Worm (Caenorhabditis elegans): ENCODE measurements around the gene K04H4.5.

K04H4.5 gene

ce11 chrIII:9359060-9359459, at the start of gene K04H4.5:
K04H4.5 (plus strand) TSS chrIII:9359360.
- TF ChIP-seq ceh-31 (tag; optimal IDR thresholded peaks at IDR 0.05): no peak
- TF ChIP-seq ama-1 (optimal IDR thresholded peaks at IDR 0.05): no peak
- no peak for TF ChIP-seq ceh-6 (GFP tag; optimal IDR thresholded peaks at IDR 0.05)
- TF ChIP-seq lim-6 (tag; optimal IDR thresholded peaks at IDR 0.05): no peak
- no peak for TF ChIP-seq dmd-4 (tag; optimal IDR thresholded peaks at IDR 0.05; ENCODE audit: borderline replicate concordance)
- TF ChIP-seq ets-4 (tag; optimal IDR thresholded peaks at IDR 0.05): no peak
- TF ChIP-seq ceh-14 (tag; optimal IDR thresholded peaks at IDR 0.05): no peak
- TF ChIP-seq madf-2 (tag; optimal IDR thresholded peaks at IDR 0.05): no peak
- no peak for TF ChIP-seq fkh-6 (tag; optimal IDR thresholded peaks at IDR 0.05)
- TF ChIP-seq zip-5 (tag; optimal IDR thresholded peaks at IDR 0.05): no peak
- no peak for TF ChIP-seq pros-1 (tag; optimal IDR thresholded peaks at IDR 0.05)
- TF ChIP-seq ceh-9 (tag; optimal IDR thresholded peaks at IDR 0.05): no peak
- no peak for TF ChIP-seq dve-1 (tag; optimal IDR thresholded peaks at IDR 0.05)
- TF ChIP-seq rnt-1 (tag; optimal IDR thresholded peaks at IDR 0.05): no peak

- TF ChIP-seq madf-2 (tag; optimal IDR thresholded peaks at IDR 0.05): no peak
- TF ChIP-seq mec-3 (tag; optimal IDR thresholded peaks at IDR 0.05; ENCODE audit: borderline replicate concordance): no peak
- no peak for TF ChIP-seq pha-2 (tag; optimal IDR thresholded peaks at IDR 0.05)
- no peak for TF ChIP-seq ceh-2 (tag; optimal IDR thresholded peaks at IDR 0.05)
- no peak for TF ChIP-seq eyg-1 (tag; optimal IDR thresholded peaks at IDR 0.05)
- TF ChIP-seq ceh-14 (tag; optimal IDR thresholded peaks at IDR 0.05): peak; percentile 29
Measured at ce11 chrIII:9309840-9310239, 49.3 kb upstream of the K04H4.5 start.

- TF ChIP-seq ceh-45 (GFP tag; IDR thresholded peaks at IDR 0.05): no peak
- TF ChIP-seq ama-1 (optimal IDR thresholded peaks at IDR 0.05): no peak
- no peak for TF ChIP-seq pag-3 (tag; optimal IDR thresholded peaks at IDR 0.05; ENCODE audit: borderline replicate concordance)
- TF ChIP-seq tbx-7 (tag; optimal IDR thresholded peaks at IDR 0.05): no peak
Measured at ce11 chrIII:9314476-9314875, 44.7 kb upstream of the K04H4.5 start, which contains the start of gene C40H1.8. C40H1.8 (plus strand) TSS chrIII:9314717.

- no peak for TF ChIP-seq ref-2 (tag; optimal IDR thresholded peaks at IDR 0.05)
- TF ChIP-seq pqm-1 (tag; optimal IDR thresholded peaks at IDR 0.05): no peak
- TF ChIP-seq dve-1 (tag; optimal IDR thresholded peaks at IDR 0.05): no peak
- no peak for TF ChIP-seq hlh-13 (GFP tag; optimal IDR thresholded peaks at IDR 0.05)
- no peak for TF ChIP-seq Y22D7AL.16 (tag; optimal IDR thresholded peaks at IDR 0.05)
- TF ChIP-seq C08G9.2 (tag; optimal IDR thresholded peaks at IDR 0.05): no peak
Measured at ce11 chrIII:9315180-9315579, 44.0 kb upstream of the K04H4.5 start.

ce11 chrIII:9317601-9318000, 41.6 kb upstream of the K04H4.5 start:
- TF ChIP-seq hlh-8 (tag; optimal IDR thresholded peaks at IDR 0.05): no peak

- TF ChIP-seq ztf-16 (tag; optimal IDR thresholded peaks at IDR 0.05) (no peak), odd-2 (tag; optimal IDR thresholded peaks at IDR 0.05) (no peak)
Measured at ce11 chrIII:9319641-9320040, 39.5 kb upstream of the K04H4.5 start, which contains the start of gene C40H1.9. C40H1.9 (plus strand) TSS chrIII:9319941.

ce11 chrIII:9322010-9322409, 37.1 kb upstream of the K04H4.5 start, which contains the start of gene cpb-1:
cpb-1 (plus strand) TSS chrIII:9322310.
- TF ChIP-seq ets-4 (tag; optimal IDR thresholded peaks at IDR 0.05) (no peak), ceh-31 (tag; optimal IDR thresholded peaks at IDR 0.05) (no peak), ceh-30 (tag; optimal IDR thresholded peaks at IDR 0.05) (no peak), lim-6 (tag; optimal IDR thresholded peaks at IDR 0.05) (no peak), unc-42 (tag; optimal IDR thresholded peaks at IDR 0.05) (no peak), pqm-1 (tag; optimal IDR thresholded peaks at IDR 0.05) (no peak), dve-1 (tag; optimal IDR thresholded peaks at IDR 0.05) (no peak), pat-9 (tag; optimal IDR thresholded peaks at IDR 0.05) (no peak), ceh-45 (GFP tag; IDR thresholded peaks at IDR 0.05) (no peak), hlh-13 (GFP tag; optimal IDR thresholded peaks at IDR 0.05) (no peak), ceh-19 (GFP tag; optimal IDR thresholded peaks at IDR 0.05) (no peak), ttx-3 (tag; optimal IDR thresholded peaks at IDR 0.05) (no peak), rnt-1 (tag; optimal IDR thresholded peaks at IDR 0.05) (no peak), nfya-1 (tag; optimal IDR thresholded peaks at IDR 0.05) (no peak), fax-1 (tag; optimal IDR thresholded peaks at IDR 0.05) (no peak), lin-11 (tag; optimal IDR thresholded peaks at IDR 0.05) (no peak), unc-55 (GFP tag; optimal IDR thresholded peaks at IDR 0.05) (no peak), pha-4 (tag; optimal IDR thresholded peaks at IDR 0.05) (no peak), elt-2 (tag; optimal IDR thresholded peaks at IDR 0.05) (no peak)
